Fruit fly (Drosophila melanogaster): ENCODE results near the gene BRWD3.

DNA sequence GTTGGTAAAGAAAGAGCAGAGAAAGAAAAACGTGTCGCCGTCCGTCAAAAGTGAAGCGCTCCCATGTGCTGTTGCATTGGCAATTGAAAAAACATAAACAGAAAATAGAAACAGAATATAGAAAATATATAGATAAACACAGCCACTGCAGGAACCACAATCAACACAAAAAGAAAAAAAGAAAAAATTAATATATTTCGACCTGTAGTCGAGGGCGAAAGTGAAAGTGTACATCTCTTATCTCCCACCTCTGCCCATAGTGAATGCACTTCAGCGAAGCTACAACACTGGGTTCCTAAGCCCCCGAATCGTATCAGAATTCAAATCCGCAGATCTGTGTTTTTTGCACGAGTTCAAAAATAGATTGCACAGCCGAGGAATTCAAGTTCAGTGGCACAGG is 34.6 kb upstream of the BRWD3 start:
- no peak for TF ChIP-seq Snoo (tag; optimal IDR thresholded peaks at IDR 0.05)
- no peak for TF ChIP-seq Pif1A (GFP tag; optimal IDR thresholded peaks at IDR 0.05)
- no peak for TF ChIP-seq Pif1B (GFP tag; optimal IDR thresholded peaks at IDR 0.05)
- TF ChIP-seq CG8301 (tag; optimal IDR thresholded peaks at IDR 0.05): no peak
- TF ChIP-seq CG9948 (tag; optimal IDR thresholded peaks at IDR 0.05): no peak
- no peak for TF ChIP-seq CG10348 (GFP tag; IDR thresholded peaks at IDR 0.05)
- TF ChIP-seq CG13204 (GFP tag; optimal IDR thresholded peaks at IDR 0.05): no peak
- no peak for TF ChIP-seq EcR (GFP tag; optimal IDR thresholded peaks at IDR 0.05)
- TF ChIP-seq CG34367 (tag; optimal IDR thresholded peaks at IDR 0.05): no peak
- no peak for TF ChIP-seq CG32121 (GFP tag; IDR thresholded peaks at IDR 0.05)
- TF ChIP-seq CG17806 (tag; optimal IDR thresholded peaks at IDR 0.05): no peak
- no peak for TF ChIP-seq CG15710 (tag; optimal IDR thresholded peaks at IDR 0.05)

Data from whole organism, pupa.